Worm (Caenorhabditis elegans) whole organism, young adult: Measurements from ENCODE around the gene C46C11.3.

ENCODE experiments used
- B0261.1 ChIP-seq: sonication (generic microtip); optimal IDR thresholded peaks from 2 replicates; lab custom pipeline; 2016; ENCODE audit warnings: mild to moderate bottlenecking, missing genetic modification characterization, moderate library complexity, missing compliant biosample characterization
- B0336.3 ChIP-seq: fragments of 200-800 bp; sonication (Bioruptor generic); IDR thresholded peaks from 2 replicates; pipeline ENCODE4 v1.3.6; 2022; ENCODE audit warnings: missing genetic modification characterization, missing compliant biosample characterization
- C06A6.2 ChIP-seq: fragments of 200-800 bp; sonication (Bioruptor generic); conservative IDR thresholded peaks from 2 replicates; pipeline ENCODE4 v1.3.6; 2022; ENCODE audit warnings: missing genetic modification characterization, missing compliant biosample characterization
- C17E4.6 ChIP-seq: fragments of 200-800 bp; sonication (Bioruptor generic); IDR thresholded peaks from 2 replicates; pipeline ENCODE4 v1.3.6; 2022; ENCODE audit warnings: missing genetic modification reagents, missing genetic modification characterization, missing compliant biosample characterization
- F10E7.11 ChIP-seq: sonication (generic microtip); optimal IDR thresholded peaks from 2 replicates; lab custom pipeline; 2017; ENCODE audit warnings: mild to moderate bottlenecking, missing genetic modification characterization, moderate library complexity, missing compliant biosample characterization
- F22D6.2 ChIP-seq: sonication (generic microtip); optimal IDR thresholded peaks from 2 replicates; lab custom pipeline; 2016; ENCODE audit warnings: mild to moderate bottlenecking, missing genetic modification characterization, missing compliant biosample characterization
- K11D2.4 ChIP-seq: fragments of 200-800 bp; sonication (Bioruptor generic); IDR thresholded peaks from 2 replicates; pipeline ENCODE4 v1.3.6; 2022; ENCODE audit warnings: missing genetic modification reagents, missing genetic modification characterization, missing compliant biosample characterization
- Y53F4B.3 ChIP-seq: fragments of 200-800 bp; sonication (Bioruptor generic); IDR thresholded peaks from 2 replicates; pipeline ENCODE4 v1.3.6; 2022; ENCODE audit warnings: missing genetic modification reagents, missing genetic modification characterization, missing compliant biosample characterization
- akir-1 ChIP-seq: fragments of 200-800 bp; sonication (Bioruptor generic); optimal IDR thresholded peaks from 2 replicates; lab custom pipeline; 2018; ENCODE audit warnings: mild to moderate bottlenecking, missing genetic modification characterization, moderate library complexity, missing compliant biosample characterization
- attf-3 ChIP-seq: fragments of 200-800 bp; sonication (Bioruptor generic); conservative IDR thresholded peaks from 2 replicates; pipeline ENCODE4 v1.3.6; 2022; ENCODE audit warnings: missing genetic modification reagents, missing genetic modification characterization, missing compliant biosample characterization
- attf-5 ChIP-seq: fragments of 200-800 bp; sonication (Bioruptor generic); optimal IDR thresholded peaks from 2 replicates; lab custom pipeline; 2018; ENCODE audit warnings: mild to moderate bottlenecking, missing genetic modification characterization, missing compliant biosample characterization
- ccch-3 ChIP-seq: fragments of 200-800 bp; sonication (Bioruptor generic); optimal IDR thresholded peaks from 2 replicates; lab custom pipeline; 2018; ENCODE audit warnings: mild to moderate bottlenecking, missing genetic modification characterization, missing compliant biosample characterization
- cebp-1 ChIP-seq, 2 experiments: fragments of 200-800 bp in 1 of 2; sonication (Bioruptor generic) in 1 of 2; sonication (generic microtip) in 1 of 2; IDR thresholded peaks in 1 of 2; optimal IDR thresholded peaks in 1 of 2; 2 replicates each; pipeline versions ENCODE4 v1.3.6 to Lab custom; 2017 to 2022; ENCODE audit warnings: missing compliant biosample characterization in 2 of 2, missing genetic modification characterization in 2 of 2, mild to moderate bottlenecking in 1 of 2, missing genetic modification reagents in 1 of 2, moderate library complexity in 1 of 2
- ceh-27 ChIP-seq: fragments of 200-800 bp; sonication (Bioruptor generic); optimal IDR thresholded peaks from 2 replicates; lab custom pipeline; 2018; ENCODE audit warnings: mild to moderate bottlenecking, missing genetic modification characterization, moderate library complexity, missing compliant biosample characterization
- ceh-91 ChIP-seq: fragments of 200-800 bp; sonication (Bioruptor generic); IDR thresholded peaks from 2 replicates; pipeline ENCODE4 v1.3.6; 2022; ENCODE audit warnings: missing genetic modification reagents, missing genetic modification characterization, missing compliant biosample characterization
- dpl-1 ChIP-seq: fragments of 150-350 bp; optimal IDR thresholded peaks from 2 replicates; lab custom pipeline; 2014; ENCODE audit warnings: missing biosample characterization, missing genetic modification reagents, missing genetic modification characterization
- efl-1 ChIP-seq: fragments of 150-350 bp; optimal IDR thresholded peaks from 2 replicates; lab custom pipeline; 2014; ENCODE audit warnings: missing biosample characterization, missing genetic modification reagents, missing genetic modification characterization
- egl-18 ChIP-seq: fragments of 200-800 bp; sonication (Bioruptor generic); IDR thresholded peaks from 2 replicates; pipeline ENCODE4 v1.3.6; 2022; ENCODE audit warnings: missing genetic modification reagents, missing genetic modification characterization, missing compliant biosample characterization
- egl-44 ChIP-seq: fragments of 200-800 bp; sonication (Bioruptor generic); IDR thresholded peaks from 2 replicates; pipeline ENCODE4 v1.3.6; 2022; ENCODE audit warnings: missing genetic modification reagents, missing genetic modification characterization, missing compliant biosample characterization
- ets-4 ChIP-seq: fragments of 200-800 bp; sonication (Bioruptor generic); optimal IDR thresholded peaks from 2 replicates; lab custom pipeline; 2018; ENCODE audit warnings: mild to moderate bottlenecking, missing genetic modification characterization, missing compliant biosample characterization
- hlh-26 ChIP-seq: fragments of 200-800 bp; sonication (Bioruptor generic); conservative IDR thresholded peaks from 2 replicates; pipeline ENCODE4 v1.3.6; 2022; ENCODE audit warnings: missing genetic modification reagents, missing genetic modification characterization, missing compliant biosample characterization
- hmg-1.2 ChIP-seq: fragments of 200-800 bp; sonication (Bioruptor generic); IDR thresholded peaks from 2 replicates; pipeline ENCODE4 v1.3.6; 2022; ENCODE audit warnings: missing genetic modification reagents, missing genetic modification characterization, missing compliant biosample characterization
- hrde-1 ChIP-seq: sonication (generic microtip); optimal IDR thresholded peaks from 2 replicates; lab custom pipeline; 2016; ENCODE audit warnings: missing genetic modification characterization, mild to moderate bottlenecking, missing compliant biosample characterization, moderate library complexity, missing genotype, missing genetic modification reagents, borderline replicate concordance
- lag-1 ChIP-seq: fragments of 200-800 bp; sonication (Bioruptor generic); IDR thresholded peaks from 2 replicates; pipeline ENCODE4 v1.3.6; 2022; ENCODE audit warnings: missing genetic modification reagents, missing genetic modification characterization, missing compliant biosample characterization
- let-607 ChIP-seq, 2 experiments: fragments of 200-800 bp in 1 of 2; sonication (Bioruptor generic) in 1 of 2; sonication (generic microtip) in 1 of 2; optimal IDR thresholded peaks; 2 replicates each; lab custom pipeline; 2016 to 2018; ENCODE audit warnings: mild to moderate bottlenecking in 2 of 2, missing compliant biosample characterization in 2 of 2, missing genetic modification characterization in 2 of 2, moderate library complexity in 2 of 2, missing genotype in 1 of 2
- lin-26 ChIP-seq: fragments of 200-800 bp; sonication (Bioruptor generic); IDR thresholded peaks from 2 replicates; pipeline ENCODE4 v1.3.6; 2022; ENCODE audit warnings: missing genetic modification reagents, missing genetic modification characterization, missing compliant biosample characterization
- lin-40 ChIP-seq: sonication (generic microtip); optimal IDR thresholded peaks from 2 replicates; lab custom pipeline; 2016; ENCODE audit warnings: missing genetic modification characterization, mild to moderate bottlenecking, missing compliant biosample characterization, missing genotype, missing genetic modification reagents
- lsl-1 ChIP-seq: fragments of 200-800 bp; sonication (Bioruptor generic); optimal IDR thresholded peaks from 2 replicates; lab custom pipeline; 2018; ENCODE audit warnings: mild to moderate bottlenecking, missing genetic modification characterization, moderate library complexity, missing compliant biosample characterization
- madf-10 ChIP-seq: sonication (generic microtip); optimal IDR thresholded peaks from 2 replicates; lab custom pipeline; 2016; ENCODE audit warnings: mild to moderate bottlenecking, missing genetic modification characterization, missing compliant biosample characterization
- madf-8 ChIP-seq: fragments of 200-800 bp; sonication (Bioruptor generic); conservative IDR thresholded peaks from 2 replicates; pipeline ENCODE4 v1.3.6; 2022; ENCODE audit warnings: missing genetic modification reagents, missing genetic modification characterization, missing compliant biosample characterization
- mcd-1 ChIP-seq: fragments of 200-800 bp; sonication (Bioruptor generic); IDR thresholded peaks from 2 replicates; pipeline ENCODE4 v1.3.6; 2022; ENCODE audit warnings: missing genetic modification reagents, missing genetic modification characterization, missing compliant biosample characterization
- nfya-2 ChIP-seq: fragments of 200-800 bp; sonication (Bioruptor generic); IDR thresholded peaks from 2 replicates; pipeline ENCODE4 v1.3.6; 2022; ENCODE audit warnings: missing genetic modification reagents, missing genetic modification characterization, missing compliant biosample characterization
- rec-8 ChIP-seq, 2 experiments: sonication (generic microtip); optimal IDR thresholded peaks; 2 replicates each; lab custom pipeline; 2016; ENCODE audit warnings: mild to moderate bottlenecking in 2 of 2, missing genetic modification characterization in 2 of 2, missing genetic modification reagents in 2 of 2, missing genotype in 2 of 2, missing biosample characterization in 1 of 2, missing compliant biosample characterization in 1 of 2, moderate library complexity in 1 of 2
- rpc-1 ChIP-seq, 2 experiments: fragments of 150-350 bp in 1 of 2; sonication (generic microtip) in 1 of 2; optimal IDR thresholded peaks; 2 replicates each; lab custom pipeline; 2014 to 2018; ENCODE audit warnings: missing biosample characterization in 1 of 2, missing genetic modification characterization in 1 of 2, missing genetic modification reagents in 1 of 2, missing genotype in 1 of 2
- sdz-38 ChIP-seq: sonication (generic microtip); optimal IDR thresholded peaks from 2 replicates; lab custom pipeline; 2016; ENCODE audit warnings: missing genotype, missing genetic modification characterization, missing compliant biosample characterization
- snpc-1.3 ChIP-seq: sonication (generic microtip); optimal IDR thresholded peaks from 2 replicates; lab custom pipeline; 2017; ENCODE audit warnings: missing genetic modification characterization, mild to moderate bottlenecking, missing compliant biosample characterization, antibody characterized with exemption, moderate library complexity, missing genotype, missing genetic modification reagents; ENCODE audit not compliant: insufficient read depth
- somi-1 ChIP-seq: fragments of 200-800 bp; sonication (Bioruptor generic); optimal IDR thresholded peaks from 2 replicates; lab custom pipeline; 2018; ENCODE audit warnings: mild to moderate bottlenecking, missing genetic modification characterization, missing compliant biosample characterization
- unc-130 ChIP-seq: sonication (generic microtip); optimal IDR thresholded peaks from 2 replicates; lab custom pipeline; 2016; ENCODE audit warnings: missing genetic modification reagents, missing genetic modification characterization, missing compliant biosample characterization
- unc-62 ChIP-seq: fragments of 150-350 bp; optimal IDR thresholded peaks from 2 replicates; lab custom pipeline; 2014; ENCODE audit warnings: missing biosample characterization, missing genetic modification reagents, missing genetic modification characterization
- ztf-26 ChIP-seq: sonication (generic microtip); optimal IDR thresholded peaks from 2 replicates; lab custom pipeline; 2017; ENCODE audit warnings: missing genetic modification characterization, missing compliant biosample characterization
- ztf-6 ChIP-seq: fragments of 200-800 bp; sonication (Bioruptor generic); IDR thresholded peaks from 2 replicates; pipeline ENCODE4 v1.3.6; 2022; ENCODE audit warnings: missing genetic modification reagents, missing genetic modification characterization, missing compliant biosample characterization

The C46C11.3 gene

ce11 chrX:4607300-4607699 lies 14.8 kb upstream of the C46C11.3 start (continued):
- no peak for TF ChIP-seq nfya-2 (GFP tag; lab: Robert Waterston, UW)
- no peak for TF ChIP-seq rec-8 (tag; optimal IDR thresholded peaks at IDR 0.05; lab: Kevin White, UChicago)
- no peak for TF ChIP-seq B0336.3
- TF ChIP-seq, all 124 proteins: peak for 10

- TF ChIP-seq attf-3 (GFP tag; lab: Robert Waterston, UW) = no peak
Measured at ce11 chrX:4609635-4610034, 12.5 kb upstream of the C46C11.3 start.

- TF ChIP-seq hrde-1 (tag; lab: Kevin White, UChicago) (no peak), lag-1 (no peak), ceh-27 (no peak), ccch-3 (no peak), B0261.1 (tag; lab: Kevin White, UChicago) (no peak), ztf-6 (GFP tag; lab: Robert Waterston, UW) (no peak), snpc-1.3 (tag; lab: Kevin White, UChicago) (no peak), ztf-26 (tag; lab: Kevin White, UChicago) (no peak), ets-4 (GFP tag; lab: Kevin White, UChicago) (no peak), ceh-91 (GFP tag; lab: Robert Waterston, UW) (no peak), let-607 (tag; optimal IDR thresholded peaks at IDR 0.05; lab: Kevin White, UChicago) (no peak), lsl-1 (GFP tag; lab: Kevin White, UChicago) (no peak)
Measured at ce11 chrX:4615034-4615433, 7.1 kb upstream of the C46C11.3 start.

ce11 chrX:4616832-4617231 lies 5.3 kb upstream of the C46C11.3 start:
- TF ChIP-seq somi-1 (GFP tag; lab: Kevin White, UChicago) (no peak), ets-4 (GFP tag; lab: Kevin White, UChicago) (peak; percentile 0), C17E4.6 (GFP tag; lab: Robert Waterston, UW) (0 out of 2 replicates have a peak, but pooled peaks have one; percentile 33), cebp-1 (GFP tag; IDR thresholded peaks at IDR 0.05; lab: Robert Waterston, UW) (0 out of 2 replicates have a peak, but pooled peaks have one; percentile 30), cebp-1 (tag; optimal IDR thresholded peaks at IDR 0.05; lab: Kevin White, UChicago) (peak; percentile 55), unc-62 (GFP tag; lab: Kevin White, UChicago) (no peak), egl-44 (GFP tag; lab: Robert Waterston, UW) (0 out of 2 replicates have a peak, but pooled peaks have one; percentile 35), sdz-38 (tag; lab: Kevin White, UChicago) (no peak), F22D6.2 (no peak), efl-1 (peak; percentile 63), Y53F4B.3 (no peak), mcd-1 (GFP tag; lab: Robert Waterston, UW) (peak; percentile 44; the same call in 1 of the 2 replicates), ztf-6 (GFP tag; lab: Robert Waterston, UW) (peak; percentile 71; the same call in 1 of the 2 replicates), egl-18 (GFP tag; lab: Robert Waterston, UW) (0 out of 2 replicates have a peak, but pooled peaks have one; percentile 6), lin-26 (GFP tag; lab: Robert Waterston, UW) (0 out of 2 replicates have a peak, but pooled peaks have one; percentile 42), ceh-27 (peak; percentile 27), madf-8 (GFP tag; lab: Robert Waterston, UW) (no peak; the same call in 1 of the 2 replicates), akir-1 (no peak), lin-40 (peak; percentile 27), dpl-1 (GFP tag; lab: Kevin White, UChicago) (no peak), K11D2.4 (GFP tag; lab: Robert Waterston, UW) (0 out of 2 replicates have a peak, but pooled peaks have one; percentile 42), C06A6.2 (GFP tag; lab: Robert Waterston, UW) (no peak), unc-130 (no peak), hmg-1.2 (GFP tag; lab: Robert Waterston, UW) (peak; percentile 41; the same call in 1 of the 2 replicates), rpc-1 (optimal IDR thresholded peaks at IDR 0.05; lab: Kevin White, UChicago) (no peak), rpc-1 (tag; optimal IDR thresholded peaks at IDR 0.05; lab: Kevin White, UChicago) (no peak), F10E7.11 (tag; lab: Kevin White, UChicago) (peak; percentile 4), attf-5 (GFP tag; lab: Kevin White, UChicago) (peak; percentile 52), madf-10 (peak; percentile 93), hlh-26 (GFP tag; lab: Robert Waterston, UW) (0 out of 2 replicates have a peak, but pooled peaks have one; percentile 57)
